Worm (Caenorhabditis elegans): ENCODE data around the gene slc-25A18.2.

DNA sequence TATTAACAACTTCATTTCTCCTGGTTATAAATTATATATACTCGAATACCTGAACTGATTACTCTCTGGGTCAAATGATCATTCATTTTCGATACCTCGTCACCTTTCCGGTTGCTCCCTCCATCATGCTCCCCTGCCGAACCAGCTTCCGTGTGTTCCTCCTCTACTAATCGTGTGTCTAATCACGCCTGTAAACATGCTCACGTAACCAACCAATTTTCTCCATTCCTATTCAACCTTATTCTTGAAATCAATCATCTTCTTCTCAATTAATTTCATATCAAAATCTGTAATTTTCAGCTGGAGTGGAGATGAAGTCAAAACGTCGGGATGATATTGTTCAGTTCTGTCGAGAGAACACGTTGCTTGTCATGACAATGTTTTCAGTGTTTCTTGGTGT is 28.5 kb downstream of the slc-25A18.2 start, which contains the start of gene glt-6:
- TF ChIP-seq him-1 (tag; optimal IDR thresholded peaks at IDR 0.05): no peak
- TF ChIP-seq attf-5 (GFP tag; optimal IDR thresholded peaks at IDR 0.05): no peak
- no peak for TF ChIP-seq B0261.1 (tag; optimal IDR thresholded peaks at IDR 0.05)
- TF ChIP-seq unc-130 (GFP tag; optimal IDR thresholded peaks at IDR 0.05): no peak
- no peak for TF ChIP-seq dpl-1 (GFP tag; optimal IDR thresholded peaks at IDR 0.05)
- no peak for TF ChIP-seq ztf-22 (GFP tag; optimal IDR thresholded peaks at IDR 0.05)

Data from whole organism, young adult.